Worm (Caenorhabditis elegans) whole organism, L1 larva: ENCODE results near the gene F13H10.3.

Source experiments
- efl-1 ChIP-seq, 4 experiments: fragments of 150-350 bp; optimal IDR thresholded peaks in 3 of 4; peaks in 1 of 4; 1 replicate in 1 of 4; 2 replicates in 3 of 4; lab custom pipeline; 2014; ENCODE audit warnings: missing biosample characterization in 2 of 4, missing genetic modification characterization in 2 of 4, missing genetic modification reagents in 2 of 4
- fkh-10 ChIP-seq: sonication (generic microtip); optimal IDR thresholded peaks from 2 replicates; lab custom pipeline; 2017; ENCODE audit warnings: missing biosample characterization, missing genetic modification reagents, missing genetic modification characterization
- fos-1 ChIP-seq: fragments of 150-350 bp; optimal IDR thresholded peaks from 2 replicates; lab custom pipeline; 2014; ENCODE audit warnings: missing biosample characterization, missing genetic modification characterization
- nhr-11 ChIP-seq: fragments of 150-350 bp; optimal IDR thresholded peaks from 2 replicates; lab custom pipeline; 2014; ENCODE audit warnings: missing biosample characterization, missing genetic modification characterization
- nhr-237 ChIP-seq: fragments of 150-350 bp; optimal IDR thresholded peaks from 2 replicates; lab custom pipeline; 2014; ENCODE audit warnings: missing biosample characterization, missing genetic modification characterization
- rnt-1 ChIP-seq: sonication (generic microtip); optimal IDR thresholded peaks from 2 replicates; lab custom pipeline; 2016; ENCODE audit warnings: mild to moderate bottlenecking, missing genetic modification characterization, moderate library complexity, missing compliant biosample characterization
- snpc-4 ChIP-seq: fragments of 150-350 bp; optimal IDR thresholded peaks from 2 replicates; lab custom pipeline; 2014; ENCODE audit warnings: missing biosample characterization, missing genetic modification characterization
- unc-62 ChIP-seq: fragments of 150-350 bp; optimal IDR thresholded peaks from 2 replicates; lab custom pipeline; 2014; ENCODE audit warnings: missing biosample characterization, missing genetic modification reagents, missing genetic modification characterization

ce11 chrIV:10970767-10971166 lies 45.0 kb downstream of the F13H10.3 start:
- TF ChIP-seq rnt-1 (tag; lab: Kevin White, UChicago) (no peak), nhr-11 (no peak), unc-62 (GFP tag; lab: Kevin White, UChicago) (no peak), efl-1 (optimal IDR thresholded peaks at IDR 0.05; lab: Kevin White, UChicago) (no peak), efl-1 (GFP tag; optimal IDR thresholded peaks at IDR 0.05 in 1 of 2; lab: Kevin White, UChicago) (no peak), nhr-237 (tag; lab: Kevin White, UChicago) (no peak), fos-1 (tag; lab: Kevin White, UChicago) (no peak), fkh-10 (GFP tag; lab: Kevin White, UChicago) (no peak), snpc-4 (tag; lab: Kevin White, UChicago) (no peak)
